Fruit fly (Drosophila melanogaster): Measurements from ENCODE around the gene per.

DNA sequence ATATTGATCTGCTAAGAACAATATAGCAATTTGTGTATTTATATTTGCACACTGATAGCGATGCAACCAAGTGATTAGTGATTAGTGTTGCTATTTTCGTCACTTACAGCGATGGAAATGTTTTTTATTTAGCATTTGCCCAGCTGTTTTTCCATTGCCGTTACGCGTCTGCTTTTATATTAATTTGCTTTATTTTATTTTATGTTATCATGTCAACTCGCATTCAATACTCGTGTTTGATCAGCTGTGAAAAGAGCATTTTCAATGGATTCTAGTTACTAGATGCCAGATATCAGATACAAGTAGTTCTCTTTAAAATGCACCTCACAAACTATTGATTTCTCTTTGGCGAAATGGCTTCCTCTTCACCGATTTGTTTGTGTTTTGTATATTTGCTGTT lies 22.0 kb upstream of the per start:
- no peak for TF ChIP-seq psq (optimal IDR thresholded peaks at IDR 0.05)
- TF ChIP-seq Myc (optimal IDR thresholded peaks at IDR 0.05): no peak
- TF ChIP-seq insv (optimal IDR thresholded peaks at IDR 0.05): no peak
- TF ChIP-seq Sin3A (optimal IDR thresholded peaks at IDR 0.05): no peak
